Fruit fly (Drosophila melanogaster) whole organism, embryonic: ENCODE measurements around the gene ECSIT.

Experiments used
- CG12744 ChIP-seq: fragments of 200-800 bp; sonication (Bioruptor generic); optimal IDR thresholded peaks from 2 replicates; lab custom pipeline; 2016; ENCODE audit warnings: missing biosample characterization, missing genetic modification characterization
- CG16779 ChIP-seq: fragments of 200-800 bp; sonication (Bioruptor generic); IDR thresholded peaks from 2 replicates; pipeline ENCODE4 v1.3.6; 2022; ENCODE audit warnings: missing biosample characterization, missing genetic modification characterization
- CG43689 ChIP-seq: fragments of 200-800 bp; sonication (Bioruptor generic); IDR thresholded peaks from 2 replicates; pipeline ENCODE4 v1.3.6; 2022; ENCODE audit warnings: missing biosample characterization, missing genetic modification characterization
- CG5953 ChIP-seq: fragments of 200-800 bp; sonication (Bioruptor generic); IDR thresholded peaks from 2 replicates; pipeline ENCODE4 v1.3.6; 2022; ENCODE audit warnings: missing biosample characterization, missing genetic modification characterization
- CG6683 ChIP-seq: fragments of 200-800 bp; sonication (Bioruptor generic); optimal IDR thresholded peaks from 2 replicates; lab custom pipeline; 2017; ENCODE audit warnings: missing biosample characterization, mild to moderate bottlenecking, missing genetic modification characterization, missing genetic modification reagents
- Gug ChIP-seq: fragments of 200-800 bp; sonication (Bioruptor generic); IDR thresholded peaks from 4 replicates; pipeline ENCODE4 v1.3.6; 2022; ENCODE audit warnings: missing biosample characterization, missing genetic modification characterization
- HLH54F ChIP-seq: fragments of 200-800 bp; sonication (Bioruptor generic); optimal IDR thresholded peaks from 3 replicates; lab custom pipeline; 2016; ENCODE audit warnings: missing biosample characterization, missing genetic modification characterization
- Sox102F ChIP-seq: fragments of 200-800 bp; sonication (Bioruptor generic); optimal IDR thresholded peaks from 2 replicates; lab custom pipeline; 2018; ENCODE audit warnings: missing biosample characterization, mild to moderate bottlenecking, missing genetic modification characterization, moderate library complexity
- Sry-δ ChIP-seq: fragments of 200-800 bp; sonication (Bioruptor generic); optimal IDR thresholded peaks from 2 replicates; lab custom pipeline; 2016; ENCODE audit warnings: missing biosample characterization, missing genetic modification characterization
- croc ChIP-seq: fragments of 200-800 bp; sonication (Bioruptor generic); conservative IDR thresholded peaks from 3 replicates; pipeline ENCODE4 v1.3.6; 2022; ENCODE audit warnings: missing biosample characterization, missing genetic modification characterization
- ftz-f1 ChIP-seq: fragments of 200-800 bp; sonication (Bioruptor generic); optimal IDR thresholded peaks from 2 replicates; lab custom pipeline; 2016; ENCODE audit warnings: missing biosample characterization, missing genetic modification characterization
- gfzf ChIP-seq: fragments of 200-800 bp; sonication (Bioruptor generic); optimal IDR thresholded peaks from 2 replicates; lab custom pipeline; 2016; ENCODE audit warnings: missing biosample characterization, mild to moderate bottlenecking, missing genetic modification characterization, moderate library complexity
- sr ChIP-seq: fragments of 200-800 bp; sonication (Bioruptor generic); IDR thresholded peaks from 3 replicates; pipeline ENCODE4 v1.3.6; 2022; ENCODE audit warnings: missing biosample characterization, missing genetic modification characterization
- trem ChIP-seq: fragments of 200-800 bp; optimal IDR thresholded peaks from 3 replicates; lab custom pipeline; 2019; ENCODE audit warnings: missing biosample characterization, mild to moderate bottlenecking, missing genetic modification characterization, moderate library complexity

- TF ChIP-seq croc (no peak), Sox102F (GFP tag; lab: Kevin White, UChicago) (no peak), HLH54F (GFP tag; lab: Kevin White, UChicago) (no peak), sr (no peak), CG6683 (GFP tag; lab: Kevin White, UChicago) (no peak), trem (tag; lab: Kevin White, UChicago) (no peak), ftz-f1 (GFP tag; lab: Kevin White, UChicago) (no peak), CG16779 (GFP tag; lab: Robert Waterston, UW) (no peak), CG12744 (GFP tag; lab: Kevin White, UChicago) (no peak), CG5953 (GFP tag; lab: Robert Waterston, UW) (no peak), Sry-δ (GFP tag; lab: Kevin White, UChicago) (no peak), CG43689 (GFP tag; lab: Robert Waterston, UW) (no peak), Gug (GFP tag; lab: Robert Waterston, UW) (no peak), gfzf (GFP tag; lab: Kevin White, UChicago) (no peak)
Observed at dm6 chr3R:5831339-5831738, 25.0 kb upstream of the ECSIT start, which contains the start of gene CG1208.
